Worm (Caenorhabditis elegans): ENCODE measurements around the gene fbxb-78.

fbxb-78 gene

ce11 chrIV:4745422-4745821 lies 8.1 kb downstream of the fbxb-78 start, which contains the start of gene timm-17B.1:
timm-17B.1 (minus strand) TSS chrIV:4745492.
- TF ChIP-seq W03F9.2 (tag; optimal IDR thresholded peaks at IDR 0.05), result peak; percentile 96
- TF ChIP-seq him-1 (tag; optimal IDR thresholded peaks at IDR 0.05), result peak; percentile 10
- no peak for TF ChIP-seq dao-5 (tag; optimal IDR thresholded peaks at IDR 0.05)

ce11 chrIV:4747553-4747952 lies 10.2 kb downstream of the fbxb-78 start, which contains the start of gene tctn-1:
tctn-1 (minus strand) TSS chrIV:4747832.
- TF ChIP-seq dao-5 (tag; optimal IDR thresholded peaks at IDR 0.05) (no peak), him-1 (tag; optimal IDR thresholded peaks at IDR 0.05) (no peak), W03F9.2 (tag; optimal IDR thresholded peaks at IDR 0.05) (no peak)

- no peak for TF ChIP-seq him-1 (tag; optimal IDR thresholded peaks at IDR 0.05)
- peak; percentile 17 for TF ChIP-seq dao-5 (tag; optimal IDR thresholded peaks at IDR 0.05)
- no peak for TF ChIP-seq W03F9.2 (tag; optimal IDR thresholded peaks at IDR 0.05)
These were observed 11.2 kb downstream of the fbxb-78 start, which contains the start of gene cyc-2.1 for ce11 chrIV:4748408-4749105. cyc-2.1 (minus strand) TSS chrIV:4749012.

ce11 chrIV:4749155-4749554 lies 11.8 kb downstream of the fbxb-78 start:
- TF ChIP-seq him-1 (tag; optimal IDR thresholded peaks at IDR 0.05) (no peak), dao-5 (tag; optimal IDR thresholded peaks at IDR 0.05) (no peak), W03F9.2 (tag; optimal IDR thresholded peaks at IDR 0.05) (no peak)

ce11 chrIV:4749728-4750278 lies 12.4 kb downstream of the fbxb-78 start, which contains the start of the genes rpl-20 and Y17G9B.5:
rpl-20 (minus strand) TSS chrIV:4749778.
Y17G9B.5 (plus strand) TSS chrIV:4750240.
- TF ChIP-seq dao-5 (tag; optimal IDR thresholded peaks at IDR 0.05) (peak; percentile 82), him-1 (tag; optimal IDR thresholded peaks at IDR 0.05) (peak; percentile 99), W03F9.2 (tag; optimal IDR thresholded peaks at IDR 0.05) (peak; percentile 99)

ce11 chrIV:4751814-4752213 lies 14.5 kb downstream of the fbxb-78 start, which contains the start of gene Y17G9B.4:
Y17G9B.4 (plus strand) TSS chrIV:4752119.
- TF ChIP-seq dao-5 (tag; optimal IDR thresholded peaks at IDR 0.05) (no peak), W03F9.2 (tag; optimal IDR thresholded peaks at IDR 0.05) (no peak), him-1 (tag; optimal IDR thresholded peaks at IDR 0.05) (no peak)

ce11 chrIV:4755929-4756655 lies 18.7 kb downstream of the fbxb-78 start, which contains the start of the genes fbxb-77 and Y17G9B.11:
fbxb-77 (minus strand) TSS chrIV:4756157.
Y17G9B.11 (plus strand) TSS chrIV:4756605.
- TF ChIP-seq W03F9.2 (tag; optimal IDR thresholded peaks at IDR 0.05), result no peak

ce11 chrIV:4758659-4759058 lies 21.3 kb downstream of the fbxb-78 start, which contains the start of gene Y17G9B.8:
Y17G9B.8 (minus strand) TSS chrIV:4758840.
- TF ChIP-seq W03F9.2 (tag; optimal IDR thresholded peaks at IDR 0.05), result no peak
- TF ChIP-seq him-1 (tag; optimal IDR thresholded peaks at IDR 0.05), result no peak
- TF ChIP-seq dao-5 (tag; optimal IDR thresholded peaks at IDR 0.05), result no peak

- no peak for TF ChIP-seq him-1 (tag; optimal IDR thresholded peaks at IDR 0.05)
- TF ChIP-seq W03F9.2 (tag; optimal IDR thresholded peaks at IDR 0.05), result no peak
- TF ChIP-seq dao-5 (tag; optimal IDR thresholded peaks at IDR 0.05), result no peak
These were observed 23.2 kb downstream of the fbxb-78 start, which contains the start of the genes memi-1 and cyp-31A3 for ce11 chrIV:4760378-4761084. memi-1 (minus strand) TSS chrIV:4760428. cyp-31A3 (plus strand) TSS chrIV:4761049.

- no peak for TF ChIP-seq dao-5 (tag; optimal IDR thresholded peaks at IDR 0.05)
- no peak for TF ChIP-seq him-1 (tag; optimal IDR thresholded peaks at IDR 0.05)
- no peak for TF ChIP-seq W03F9.2 (tag; optimal IDR thresholded peaks at IDR 0.05)
These were observed 26.5 kb downstream of the fbxb-78 start, which contains the start of gene Y17G9B.2 for ce11 chrIV:4763844-4764243. Y17G9B.2 (plus strand) TSS chrIV:4764144.

ce11 chrIV:4764422-4764821 lies 27.1 kb downstream of the fbxb-78 start, which contains the start of gene npp-26:
npp-26 (plus strand) TSS chrIV:4764722.
- TF ChIP-seq dao-5 (tag; optimal IDR thresholded peaks at IDR 0.05) (no peak), W03F9.2 (tag; optimal IDR thresholded peaks at IDR 0.05) (no peak), him-1 (tag; optimal IDR thresholded peaks at IDR 0.05) (no peak)

- no peak for TF ChIP-seq him-1 (tag; optimal IDR thresholded peaks at IDR 0.05)
- no peak for TF ChIP-seq dao-5 (tag; optimal IDR thresholded peaks at IDR 0.05)
- no peak for TF ChIP-seq W03F9.2 (tag; optimal IDR thresholded peaks at IDR 0.05)
These were observed 34.4 kb downstream of the fbxb-78 start, which contains the start of gene R11E3.2 for ce11 chrIV:4771792-4772191. R11E3.2 (plus strand) TSS chrIV:4772092.

ce11 chrIV:4776001-4776400 lies 38.6 kb downstream of the fbxb-78 start, which contains the start of gene R11E3.19:
R11E3.19 (minus strand) TSS chrIV:4776101.
- no peak for TF ChIP-seq W03F9.2 (tag; optimal IDR thresholded peaks at IDR 0.05)
- TF ChIP-seq him-1 (tag; optimal IDR thresholded peaks at IDR 0.05), result no peak
- TF ChIP-seq dao-5 (tag; optimal IDR thresholded peaks at IDR 0.05), result no peak

Measured in whole organism, L4/young adult.